Worm (Caenorhabditis elegans) whole organism, mixed stage, embryonic: Measurements from ENCODE around the gene ZK218.7.

ENCODE experiments used
- mab-5 ChIP-seq: fragments of 150-350 bp; optimal IDR thresholded peaks from 2 replicates; lab custom pipeline; 2014; ENCODE audit warnings: missing biosample characterization, missing genetic modification characterization
- nhr-2 ChIP-seq: fragments of 150-350 bp; optimal IDR thresholded peaks from 2 replicates; lab custom pipeline; 2014; ENCODE audit warnings: missing biosample characterization, missing genetic modification characterization
- nhr-237 ChIP-seq: fragments of 150-350 bp; optimal IDR thresholded peaks from 2 replicates; lab custom pipeline; 2014; ENCODE audit warnings: missing biosample characterization, missing genetic modification characterization
- nhr-28 ChIP-seq: fragments of 150-350 bp; optimal IDR thresholded peaks from 2 replicates; lab custom pipeline; 2014; ENCODE audit warnings: missing biosample characterization, missing genetic modification characterization
- sem-2 ChIP-seq: fragments of 200-800 bp; sonication (Bioruptor generic); optimal IDR thresholded peaks from 2 replicates; lab custom pipeline; 2018; ENCODE audit warnings: mild to moderate bottlenecking, missing genetic modification characterization, missing compliant biosample characterization
- snpc-4 ChIP-seq: fragments of 150-350 bp; optimal IDR thresholded peaks from 2 replicates; lab custom pipeline; 2014; ENCODE audit warnings: missing biosample characterization, missing genetic modification characterization
- unc-62 ChIP-seq: fragments of 150-350 bp; optimal IDR thresholded peaks from 2 replicates; lab custom pipeline; 2014; ENCODE audit warnings: missing biosample characterization, missing genetic modification reagents, missing genetic modification characterization

DNA sequence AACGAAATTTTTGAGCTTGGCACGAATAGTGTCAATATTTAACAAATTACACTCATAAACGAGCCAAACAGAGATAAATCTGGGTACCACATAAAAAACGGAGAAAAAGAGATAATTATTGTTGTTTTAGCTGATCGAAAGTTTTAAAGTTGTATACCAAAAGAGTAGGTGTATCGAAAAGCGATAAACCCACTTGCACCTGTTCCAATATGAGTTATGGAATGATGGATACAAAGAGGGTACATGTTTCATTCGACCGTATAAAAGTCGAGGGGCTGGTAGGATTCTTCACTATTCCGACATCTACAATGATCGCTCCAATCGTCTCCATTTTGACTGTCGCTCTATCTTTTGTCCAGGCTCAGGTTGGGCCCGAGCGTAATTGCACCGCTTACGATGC lies 13.3 kb upstream of the ZK218.7 start, which contains the start of gene ZK218.1:
- TF ChIP-seq unc-62 (GFP tag; lab: Kevin White, UChicago) (no peak), mab-5 (tag; lab: Kevin White, UChicago) (no peak), snpc-4 (tag; lab: Kevin White, UChicago) (no peak), nhr-28 (tag; lab: Kevin White, UChicago) (no peak), sem-2 (GFP tag; lab: Kevin White, UChicago) (no peak), nhr-237 (no peak), nhr-2 (no peak)
